Worm (Caenorhabditis elegans): Measurements from ENCODE around the gene cyk-1.

- TF ChIP-seq sox-4 (tag; optimal IDR thresholded peaks at IDR 0.05) = no peak
- no peak for TF ChIP-seq unc-62 (GFP tag; optimal IDR thresholded peaks at IDR 0.05)
- no peak for TF ChIP-seq grh-1 (GFP tag; IDR thresholded peaks at IDR 0.05)
- TF ChIP-seq snu-23 (GFP tag; optimal IDR thresholded peaks at IDR 0.05) = no peak
- TF ChIP-seq nhr-20 (tag; optimal IDR thresholded peaks at IDR 0.05) = no peak
- TF ChIP-seq ztf-4 (tag; optimal IDR thresholded peaks at IDR 0.05) = no peak
These were observed 8.5 kb downstream of the cyk-1 start, which contains the start of gene col-8 for ce11 chrIII:7020500-7020899.
